Worm (Caenorhabditis elegans): ENCODE results near the gene str-3.

Gene str-3

ce11 chrIV:11049806-11050205, 50.4 kb downstream of the str-3 start, which contains the start of gene F36H1.3:
F36H1.3 (plus strand) TSS chrIV:11050128.
- TF ChIP-seq W03F9.2 (tag; optimal IDR thresholded peaks at IDR 0.05) (no peak), dao-5 (tag; optimal IDR thresholded peaks at IDR 0.05) (no peak)

ce11 chrIV:11048871-11049270, 51.3 kb downstream of the str-3 start, which contains the start of gene F36H1.11:
F36H1.11 (plus strand) TSS chrIV:11049171.
- TF ChIP-seq W03F9.2 (tag; optimal IDR thresholded peaks at IDR 0.05) (no peak), him-1 (tag; optimal IDR thresholded peaks at IDR 0.05) (no peak), dao-5 (tag; optimal IDR thresholded peaks at IDR 0.05) (no peak)
